Worm (Caenorhabditis elegans) whole organism, early embryonic: ENCODE data around the gene K05F1.6.

ENCODE experiments used
- B0310.2 ChIP-seq: sonication (generic microtip); optimal IDR thresholded peaks from 2 replicates; lab custom pipeline; 2016; ENCODE audit warnings: mild to moderate bottlenecking, missing genetic modification characterization, missing compliant biosample characterization
- F13C5.2 ChIP-seq: sonication (generic microtip); optimal IDR thresholded peaks from 2 replicates; lab custom pipeline; 2017; ENCODE audit warnings: mild to moderate bottlenecking, missing genetic modification characterization, inconsistent platforms, missing compliant biosample characterization
- aly-1 ChIP-seq: sonication (generic microtip); optimal IDR thresholded peaks from 2 replicates; lab custom pipeline; 2016; ENCODE audit warnings: missing genetic modification characterization, missing compliant biosample characterization
- ama-1 ChIP-seq: fragments of 150-350 bp; optimal IDR thresholded peaks from 2 replicates; lab custom pipeline; 2014
- ceh-13 ChIP-seq: fragments of 200-800 bp; sonication (Bioruptor generic); optimal IDR thresholded peaks from 2 replicates; lab custom pipeline; 2018; ENCODE audit warnings: mild to moderate bottlenecking, missing genetic modification characterization, missing compliant biosample characterization
- ceh-36 ChIP-seq: sonication (generic microtip); optimal IDR thresholded peaks from 2 replicates; lab custom pipeline; 2016; ENCODE audit warnings: missing genetic modification characterization, inconsistent platforms, missing compliant biosample characterization
- ets-7 ChIP-seq: sonication (generic microtip); optimal IDR thresholded peaks from 2 replicates; lab custom pipeline; 2016; ENCODE audit warnings: missing genotype, missing genetic modification characterization, missing compliant biosample characterization
- flt-1 ChIP-seq: fragments of 200-800 bp; sonication (Bioruptor generic); IDR thresholded peaks from 2 replicates; pipeline ENCODE4 v1.3.6; 2022; ENCODE audit warnings: missing genetic modification characterization, missing compliant biosample characterization
- hmbx-1 ChIP-seq: sonication (generic microtip); optimal IDR thresholded peaks from 2 replicates; lab custom pipeline; 2016; ENCODE audit warnings: mild to moderate bottlenecking, missing genetic modification characterization, missing compliant biosample characterization
- hmg-4 ChIP-seq: fragments of 200-800 bp; sonication (Bioruptor generic); optimal IDR thresholded peaks from 2 replicates; lab custom pipeline; 2018; ENCODE audit warnings: mild to moderate bottlenecking, missing genetic modification characterization, missing compliant biosample characterization
- hnd-1 ChIP-seq: sonication (generic microtip); optimal IDR thresholded peaks from 2 replicates; lab custom pipeline; 2016; ENCODE audit warnings: missing genetic modification characterization, missing compliant biosample characterization
- pes-1 ChIP-seq: fragments of 200-800 bp; sonication (Bioruptor generic); IDR thresholded peaks from 2 replicates; pipeline ENCODE4 v1.3.6; 2022; ENCODE audit warnings: missing genetic modification reagents, missing genetic modification characterization, missing compliant biosample characterization
- scrt-1 ChIP-seq: fragments of 200-800 bp; sonication (Bioruptor generic); IDR thresholded peaks from 2 replicates; pipeline ENCODE4 v1.3.6; 2022; ENCODE audit warnings: missing genetic modification characterization, missing compliant biosample characterization
- sea-1 ChIP-seq: fragments of 200-800 bp; sonication (Bioruptor generic); conservative IDR thresholded peaks from 2 replicates; pipeline ENCODE4 v1.3.6; 2022; ENCODE audit warnings: missing genetic modification characterization, missing compliant biosample characterization
- tbx-11 ChIP-seq: fragments of 200-800 bp; sonication (Bioruptor generic); IDR thresholded peaks from 2 replicates; pipeline ENCODE4 v1.3.6; 2022; ENCODE audit warnings: missing genetic modification characterization, missing compliant biosample characterization
- tbx-37 ChIP-seq: fragments of 200-800 bp; sonication (Bioruptor generic); conservative IDR thresholded peaks from 2 replicates; pipeline ENCODE4 v1.3.6; 2022; ENCODE audit warnings: missing genetic modification reagents, missing genetic modification characterization, missing compliant biosample characterization
- tra-4 ChIP-seq: sonication (generic microtip); optimal IDR thresholded peaks from 2 replicates; lab custom pipeline; 2017; ENCODE audit warnings: missing genetic modification characterization, missing compliant biosample characterization

The K05F1.6 gene

ce11 chrII:5744342-5744741, 38.0 kb upstream of the K05F1.6 start:
- TF ChIP-seq F13C5.2 (no peak), ama-1 (lab: Kevin White, UChicago) (no peak), tra-4 (tag; lab: Kevin White, UChicago) (no peak), B0310.2 (tag; lab: Kevin White, UChicago) (no peak), flt-1 (GFP tag; lab: Robert Waterston, UW) (no peak), hmg-4 (GFP tag; lab: Kevin White, UChicago) (no peak), pes-1 (GFP tag; lab: Robert Waterston, UW) (no peak), scrt-1 (GFP tag; lab: Robert Waterston, UW) (no peak), ceh-13 (GFP tag; lab: Kevin White, UChicago) (no peak), hnd-1 (tag; lab: Kevin White, UChicago) (no peak), sea-1 (GFP tag; lab: Robert Waterston, UW) (no peak)

- no peak for TF ChIP-seq ceh-36 (tag; lab: Kevin White, UChicago)
- TF ChIP-seq B0310.2 (tag; lab: Kevin White, UChicago) = no peak
- TF ChIP-seq hmbx-1 (tag; lab: Kevin White, UChicago) = no peak
Observed at ce11 chrII:5745088-5745487, 37.2 kb upstream of the K05F1.6 start, which contains the start of gene F10C1.9. F10C1.9 (minus strand) TSS chrII:5745284.

ce11 chrII:5747312-5747711, 35.0 kb upstream of the K05F1.6 start:
- no peak for TF ChIP-seq ceh-13 (GFP tag; lab: Kevin White, UChicago)
- no peak for TF ChIP-seq tbx-11 (GFP tag; lab: Robert Waterston, UW)
- no peak for TF ChIP-seq hmbx-1 (tag; lab: Kevin White, UChicago)
- no peak for TF ChIP-seq sea-1 (GFP tag; lab: Robert Waterston, UW)
- no peak for TF ChIP-seq tbx-37 (GFP tag; lab: Robert Waterston, UW)
- TF ChIP-seq aly-1 (tag; lab: Kevin White, UChicago) = no peak
- TF ChIP-seq pes-1 (GFP tag; lab: Robert Waterston, UW) = no peak
- no peak for TF ChIP-seq F13C5.2
- TF ChIP-seq ceh-36 (tag; lab: Kevin White, UChicago) = no peak
- TF ChIP-seq tra-4 (tag; lab: Kevin White, UChicago) = no peak
- no peak for TF ChIP-seq ets-7
- no peak for TF ChIP-seq scrt-1 (GFP tag; lab: Robert Waterston, UW)
- TF ChIP-seq hmg-4 (GFP tag; lab: Kevin White, UChicago) = no peak
- TF ChIP-seq ama-1 (lab: Kevin White, UChicago) = no peak
- no peak for TF ChIP-seq flt-1 (GFP tag; lab: Robert Waterston, UW)
- no peak for TF ChIP-seq B0310.2 (tag; lab: Kevin White, UChicago)
- no peak for TF ChIP-seq hnd-1 (tag; lab: Kevin White, UChicago)

ce11 chrII:5748395-5748794, 33.9 kb upstream of the K05F1.6 start:
- TF ChIP-seq tbx-37 (GFP tag; lab: Robert Waterston, UW) = no peak

ce11 chrII:5749733-5750238, 32.5 kb upstream of the K05F1.6 start, which contains the start of gene ifb-2:
ifb-2 (plus strand) TSS chrII:5750188.
- TF ChIP-seq tbx-11 (GFP tag; lab: Robert Waterston, UW) (no peak), tbx-37 (GFP tag; lab: Robert Waterston, UW) (no peak), ets-7 (no peak), B0310.2 (tag; lab: Kevin White, UChicago) (no peak), ceh-13 (GFP tag; lab: Kevin White, UChicago) (no peak), pes-1 (GFP tag; lab: Robert Waterston, UW) (no peak), tra-4 (tag; lab: Kevin White, UChicago) (no peak), F13C5.2 (no peak), flt-1 (GFP tag; lab: Robert Waterston, UW) (no peak), hmg-4 (GFP tag; lab: Kevin White, UChicago) (no peak), sea-1 (GFP tag; lab: Robert Waterston, UW) (no peak), ceh-36 (tag; lab: Kevin White, UChicago) (no peak), hnd-1 (tag; lab: Kevin White, UChicago) (no peak), aly-1 (tag; lab: Kevin White, UChicago) (no peak), ama-1 (lab: Kevin White, UChicago) (no peak), scrt-1 (GFP tag; lab: Robert Waterston, UW) (no peak), hmbx-1 (tag; lab: Kevin White, UChicago) (no peak)

- no peak for TF ChIP-seq tbx-37 (GFP tag; lab: Robert Waterston, UW)
- TF ChIP-seq F13C5.2 = no peak
- no peak for TF ChIP-seq hnd-1 (tag; lab: Kevin White, UChicago)
- TF ChIP-seq scrt-1 (GFP tag; lab: Robert Waterston, UW) = no peak
- TF ChIP-seq hmg-4 (GFP tag; lab: Kevin White, UChicago) = no peak
- TF ChIP-seq ceh-13 (GFP tag; lab: Kevin White, UChicago) = no peak
- TF ChIP-seq tbx-11 (GFP tag; lab: Robert Waterston, UW) = no peak
- TF ChIP-seq B0310.2 (tag; lab: Kevin White, UChicago) = no peak
- no peak for TF ChIP-seq pes-1 (GFP tag; lab: Robert Waterston, UW)
- TF ChIP-seq flt-1 (GFP tag; lab: Robert Waterston, UW) = no peak
- TF ChIP-seq ama-1 (lab: Kevin White, UChicago) = no peak
- no peak for TF ChIP-seq ets-7
- TF ChIP-seq sea-1 (GFP tag; lab: Robert Waterston, UW) = no peak
- no peak for TF ChIP-seq hmbx-1 (tag; lab: Kevin White, UChicago)
- TF ChIP-seq tra-4 (tag; lab: Kevin White, UChicago) = no peak
Observed at ce11 chrII:5751353-5751752, 31.0 kb upstream of the K05F1.6 start.

- TF ChIP-seq flt-1 (GFP tag; lab: Robert Waterston, UW) = no peak
- no peak for TF ChIP-seq ama-1 (lab: Kevin White, UChicago)
- TF ChIP-seq hmbx-1 (tag; lab: Kevin White, UChicago) = no peak
- no peak for TF ChIP-seq hnd-1 (tag; lab: Kevin White, UChicago)
- TF ChIP-seq ceh-13 (GFP tag; lab: Kevin White, UChicago) = no peak
- TF ChIP-seq ets-7 = no peak
- no peak for TF ChIP-seq scrt-1 (GFP tag; lab: Robert Waterston, UW)
- no peak for TF ChIP-seq tbx-37 (GFP tag; lab: Robert Waterston, UW)
- no peak for TF ChIP-seq F13C5.2
- no peak for TF ChIP-seq B0310.2 (tag; lab: Kevin White, UChicago)
- TF ChIP-seq tra-4 (tag; lab: Kevin White, UChicago) = no peak
- no peak for TF ChIP-seq hmg-4 (GFP tag; lab: Kevin White, UChicago)
- TF ChIP-seq sea-1 (GFP tag; lab: Robert Waterston, UW) = no peak
- TF ChIP-seq aly-1 (tag; lab: Kevin White, UChicago) = no peak
- no peak for TF ChIP-seq pes-1 (GFP tag; lab: Robert Waterston, UW)
- TF ChIP-seq tbx-11 (GFP tag; lab: Robert Waterston, UW) = no peak
Observed at ce11 chrII:5754168-5754567, 28.2 kb upstream of the K05F1.6 start, which contains the start of gene F10C1.8. F10C1.8 (plus strand) TSS chrII:5754468.
